Worm (Caenorhabditis elegans) whole organism, late embryonic: ENCODE data around the gene rps-4.

Source experiments
- C08G9.2 ChIP-seq: sonication (generic microtip); optimal IDR thresholded peaks from 2 replicates; lab custom pipeline; 2016; ENCODE audit warnings: mild to moderate bottlenecking, missing genetic modification characterization, moderate library complexity, missing compliant biosample characterization
- K02D7.2 ChIP-seq: sonication (generic microtip); optimal IDR thresholded peaks from 2 replicates; lab custom pipeline; 2017; ENCODE audit warnings: mild to moderate bottlenecking, missing genetic modification characterization, missing compliant biosample characterization
- K09A11.1 ChIP-seq: sonication (generic microtip); optimal IDR thresholded peaks from 2 replicates; lab custom pipeline; 2017; ENCODE audit warnings: antibody characterized with exemption, mild to moderate bottlenecking, missing genetic modification characterization, missing compliant biosample characterization; ENCODE audit not compliant: insufficient read depth
- T23F11.4 ChIP-seq: fragments of 200-800 bp; sonication (Bioruptor generic); optimal IDR thresholded peaks from 2 replicates; lab custom pipeline; 2018; ENCODE audit warnings: mild to moderate bottlenecking, missing genetic modification characterization, missing compliant biosample characterization
- Y22D7AL.16 ChIP-seq: sonication (generic microtip); optimal IDR thresholded peaks from 2 replicates; lab custom pipeline; 2016; ENCODE audit warnings: missing genetic modification characterization, missing compliant biosample characterization
- ahr-1 ChIP-seq: sonication (generic microtip); optimal IDR thresholded peaks from 2 replicates; lab custom pipeline; 2016; ENCODE audit warnings: missing genetic modification characterization, missing compliant biosample characterization
- ceh-14 ChIP-seq: sonication (generic microtip); optimal IDR thresholded peaks from 2 replicates; lab custom pipeline; 2016; ENCODE audit warnings: missing genotype, missing genetic modification characterization, missing compliant biosample characterization
- ceh-18 ChIP-seq: sonication (generic microtip); optimal IDR thresholded peaks from 2 replicates; lab custom pipeline; 2016; ENCODE audit warnings: missing genetic modification characterization, missing compliant biosample characterization
- ceh-19 ChIP-seq: fragments of 200-800 bp; sonication (Bioruptor generic); optimal IDR thresholded peaks from 2 replicates; lab custom pipeline; 2018; ENCODE audit warnings: mild to moderate bottlenecking, missing genetic modification characterization, missing compliant biosample characterization
- ceh-24 ChIP-seq: sonication (generic microtip); optimal IDR thresholded peaks from 2 replicates; lab custom pipeline; 2016; ENCODE audit warnings: mild to moderate bottlenecking, missing genetic modification characterization, missing compliant biosample characterization
- ceh-34 ChIP-seq: sonication (generic microtip); optimal IDR thresholded peaks from 2 replicates; lab custom pipeline; 2016; ENCODE audit warnings: mild to moderate bottlenecking, missing genetic modification characterization, missing compliant biosample characterization
- ceh-45 ChIP-seq: fragments of 200-800 bp; sonication (Bioruptor generic); IDR thresholded peaks from 2 replicates; pipeline ENCODE4 v1.3.6; 2022; ENCODE audit warnings: missing genetic modification reagents, missing genetic modification characterization, missing compliant biosample characterization
- ceh-48 ChIP-seq: sonication (generic microtip); optimal IDR thresholded peaks from 2 replicates; lab custom pipeline; 2016; ENCODE audit warnings: missing genetic modification characterization, inconsistent platforms, missing compliant biosample characterization
- ceh-6 ChIP-seq: fragments of 200-800 bp; sonication (Bioruptor generic); optimal IDR thresholded peaks from 2 replicates; lab custom pipeline; 2018; ENCODE audit warnings: mild to moderate bottlenecking, missing genetic modification characterization, missing compliant biosample characterization
- ceh-9 ChIP-seq: sonication (generic microtip); optimal IDR thresholded peaks from 2 replicates; lab custom pipeline; 2016; ENCODE audit warnings: mild to moderate bottlenecking, missing genetic modification characterization, inconsistent platforms, missing compliant biosample characterization
- dmd-4 ChIP-seq: sonication (generic microtip); optimal IDR thresholded peaks from 2 replicates; lab custom pipeline; 2016; ENCODE audit warnings: borderline replicate concordance, missing genetic modification characterization, missing compliant biosample characterization
- ets-4 ChIP-seq: sonication (generic microtip); optimal IDR thresholded peaks from 2 replicates; lab custom pipeline; 2016; ENCODE audit warnings: missing genetic modification characterization, missing compliant biosample characterization
- eyg-1 ChIP-seq: sonication (generic microtip); optimal IDR thresholded peaks from 2 replicates; lab custom pipeline; 2016; ENCODE audit warnings: missing genotype, missing genetic modification characterization, missing compliant biosample characterization
- fax-1 ChIP-seq: sonication (generic microtip); optimal IDR thresholded peaks from 2 replicates; lab custom pipeline; 2016; ENCODE audit warnings: missing genotype, missing genetic modification characterization, missing compliant biosample characterization
- gmeb-2 ChIP-seq: sonication (generic microtip); optimal IDR thresholded peaks from 2 replicates; lab custom pipeline; 2016; ENCODE audit warnings: missing genetic modification characterization, inconsistent platforms, missing compliant biosample characterization
- hlh-13 ChIP-seq: fragments of 200-800 bp; sonication (Bioruptor generic); optimal IDR thresholded peaks from 2 replicates; lab custom pipeline; 2018; ENCODE audit warnings: mild to moderate bottlenecking, missing genetic modification characterization, missing compliant biosample characterization
- hlh-6 ChIP-seq: sonication (generic microtip); optimal IDR thresholded peaks from 2 replicates; lab custom pipeline; 2016; ENCODE audit warnings: missing genotype, missing genetic modification characterization, missing compliant biosample characterization
- hlh-8 ChIP-seq: sonication (generic microtip); optimal IDR thresholded peaks from 2 replicates; lab custom pipeline; 2016; ENCODE audit warnings: missing genotype, missing genetic modification characterization, missing compliant biosample characterization
- lin-11 ChIP-seq: fragments of 200-800 bp; sonication (Bioruptor generic); optimal IDR thresholded peaks from 2 replicates; lab custom pipeline; 2018; ENCODE audit warnings: mild to moderate bottlenecking, missing genetic modification characterization, missing compliant biosample characterization
- madf-2 ChIP-seq: sonication (generic microtip); optimal IDR thresholded peaks from 2 replicates; lab custom pipeline; 2017; ENCODE audit warnings: missing genetic modification characterization, missing compliant biosample characterization
- mec-3 ChIP-seq: sonication (generic microtip); optimal IDR thresholded peaks from 2 replicates; lab custom pipeline; 2016; ENCODE audit warnings: borderline replicate concordance, missing genetic modification characterization, missing compliant biosample characterization
- nfya-1 ChIP-seq: sonication (generic microtip); optimal IDR thresholded peaks from 2 replicates; lab custom pipeline; 2017; ENCODE audit warnings: missing genetic modification characterization, mild to moderate bottlenecking, missing compliant biosample characterization, antibody characterized with exemption, moderate library complexity
- nhr-11 ChIP-seq: fragments of 150-350 bp; optimal IDR thresholded peaks from 2 replicates; lab custom pipeline; 2014; ENCODE audit warnings: missing biosample characterization, missing genetic modification characterization
- npax-4 ChIP-seq: sonication (generic microtip); optimal IDR thresholded peaks from 2 replicates; lab custom pipeline; 2016; ENCODE audit warnings: missing genetic modification characterization, missing compliant biosample characterization
- pax-1 ChIP-seq: fragments of 150-350 bp; optimal IDR thresholded peaks from 2 replicates; lab custom pipeline; 2014; ENCODE audit warnings: missing biosample characterization, missing genetic modification characterization
- pha-2 ChIP-seq: sonication (generic microtip); optimal IDR thresholded peaks from 2 replicates; lab custom pipeline; 2017; ENCODE audit warnings: mild to moderate bottlenecking, missing genetic modification characterization, missing compliant biosample characterization
- pha-4 ChIP-seq: fragments of 150-350 bp; optimal IDR thresholded peaks from 2 replicates; lab custom pipeline; 2018; ENCODE audit warnings: missing biosample characterization, missing genetic modification reagents, missing genetic modification characterization
- pros-1 ChIP-seq: fragments of 150-350 bp; optimal IDR thresholded peaks from 2 replicates; lab custom pipeline; 2014; ENCODE audit warnings: missing biosample characterization, missing genetic modification reagents, missing genetic modification characterization
- ref-2 ChIP-seq: sonication (generic microtip); optimal IDR thresholded peaks from 2 replicates; lab custom pipeline; 2016; ENCODE audit warnings: missing genetic modification characterization, missing compliant biosample characterization
- rnt-1 ChIP-seq: sonication (generic microtip); optimal IDR thresholded peaks from 2 replicates; lab custom pipeline; 2016; ENCODE audit warnings: missing genetic modification characterization, missing compliant biosample characterization
- sdc-2 ChIP-seq: sonication (generic microtip); optimal IDR thresholded peaks from 2 replicates; lab custom pipeline; 2016; ENCODE audit warnings: missing genotype, missing genetic modification characterization, missing compliant biosample characterization
- sox-2 ChIP-seq: fragments of 200-800 bp; sonication (Bioruptor generic); IDR thresholded peaks from 2 replicates; pipeline ENCODE4 v1.3.6; 2022; ENCODE audit warnings: missing genetic modification reagents, missing genetic modification characterization, missing compliant biosample characterization
- sox-4 ChIP-seq: sonication (generic microtip); optimal IDR thresholded peaks from 2 replicates; lab custom pipeline; 2017; ENCODE audit warnings: mild to moderate bottlenecking, missing genetic modification characterization, inconsistent platforms, missing compliant biosample characterization
- syd-9 ChIP-seq: sonication (generic microtip); optimal IDR thresholded peaks from 2 replicates; lab custom pipeline; 2016; ENCODE audit warnings: mild to moderate bottlenecking, missing genetic modification characterization, moderate library complexity, missing compliant biosample characterization
- tbx-2 ChIP-seq: sonication (generic microtip); optimal IDR thresholded peaks from 2 replicates; lab custom pipeline; 2016; ENCODE audit warnings: missing genetic modification characterization, missing compliant biosample characterization
- unc-3 ChIP-seq, 2 experiments: fragments of 200-800 bp in 1 of 2; sonication (Bioruptor generic) in 1 of 2; sonication (generic microtip) in 1 of 2; conservative IDR thresholded peaks in 1 of 2; optimal IDR thresholded peaks in 1 of 2; 2 replicates each; pipeline versions ENCODE4 v1.3.6 to Lab custom; 2016 to 2022; ENCODE audit warnings: missing compliant biosample characterization in 2 of 2, missing genetic modification characterization in 2 of 2, missing genetic modification reagents in 1 of 2
- unc-42 ChIP-seq: sonication (generic microtip); optimal IDR thresholded peaks from 2 replicates; lab custom pipeline; 2016; ENCODE audit warnings: missing genotype, missing genetic modification characterization, missing compliant biosample characterization
- unc-55 ChIP-seq: sonication (generic microtip); optimal IDR thresholded peaks from 2 replicates; lab custom pipeline; 2017; ENCODE audit warnings: missing biosample characterization, missing genetic modification reagents, missing genetic modification characterization
- zip-5 ChIP-seq: sonication (generic microtip); optimal IDR thresholded peaks from 2 replicates; lab custom pipeline; 2016; ENCODE audit warnings: missing genetic modification characterization, missing compliant biosample characterization

Gene rps-4

DNA sequence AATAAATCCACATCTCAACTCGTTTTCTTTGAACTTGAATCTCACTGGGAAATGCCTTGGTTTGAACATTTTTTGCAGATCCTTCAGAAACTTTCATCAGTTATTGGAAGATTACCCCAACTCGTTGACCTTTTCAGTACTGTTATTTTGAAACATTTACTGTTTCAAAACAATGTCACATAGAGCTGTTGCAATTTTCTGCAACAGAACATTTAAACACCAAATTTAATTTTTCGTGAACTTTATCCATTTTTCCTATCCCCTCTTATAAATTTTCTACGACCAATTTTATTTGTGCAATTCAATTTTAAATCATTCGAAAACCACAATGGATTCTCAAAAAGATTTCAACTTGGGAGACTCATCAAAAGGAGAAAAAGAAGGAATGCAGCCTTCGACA lies 23.4 kb upstream of the rps-4 start, which contains the start of gene ZC477.2:
TSS of gene ZC477.2 (plus strand) at position 301 of the 400 bp plus-strand sequence.
- no peak for TF ChIP-seq ahr-1 (tag; lab: Kevin White, UChicago)
- TF ChIP-seq lin-11 (tag; lab: Kevin White, UChicago): no peak
- TF ChIP-seq hlh-8 (tag; lab: Kevin White, UChicago): no peak
- TF ChIP-seq madf-2 (tag; lab: Kevin White, UChicago): no peak
- TF ChIP-seq tbx-2 (tag; lab: Kevin White, UChicago): no peak
- TF ChIP-seq sox-2 (GFP tag; lab: Robert Waterston, UW): no peak
- no peak for TF ChIP-seq npax-4 (tag; lab: Kevin White, UChicago)
- no peak for TF ChIP-seq ceh-9 (tag; lab: Kevin White, UChicago)
- no peak for TF ChIP-seq eyg-1

DNA sequence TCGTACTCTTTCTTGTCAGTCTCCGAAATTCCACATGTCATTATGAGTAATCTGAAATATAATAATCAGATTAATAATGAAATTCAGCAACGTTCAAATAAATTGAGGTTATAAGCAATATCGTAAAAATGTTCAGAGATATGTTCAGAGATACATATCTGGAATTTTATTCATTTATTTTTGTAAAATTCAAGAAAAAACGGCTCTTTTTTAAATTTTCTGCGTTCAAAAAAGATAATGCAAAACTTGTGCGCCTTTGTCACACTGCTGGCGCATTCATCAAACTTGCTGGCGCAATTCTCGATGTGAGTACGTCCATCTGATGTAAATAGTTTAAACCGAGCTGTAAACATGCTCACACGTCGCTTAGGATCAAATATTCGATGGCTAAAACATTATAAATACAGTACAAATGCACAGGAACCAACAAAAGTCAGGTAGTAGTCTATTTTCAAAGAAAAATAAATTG lies 18.8 kb upstream of the rps-4 start, which contains the start of the genes rde-8 and ZC477.3:
TSS of gene rde-8 (minus strand) at position 51 of the 469 bp plus-strand sequence.
TSS of gene ZC477.3 (plus strand) at position 282 of the 469 bp plus-strand sequence.
- TF ChIP-seq ceh-6 (GFP tag; lab: Kevin White, UChicago): no peak
- TF ChIP-seq dmd-4 (tag; lab: Kevin White, UChicago): no peak
- peak; percentile 16 for TF ChIP-seq unc-42
- TF ChIP-seq gmeb-2 (tag; lab: Kevin White, UChicago): no peak
- TF ChIP-seq hlh-6 (tag; lab: Kevin White, UChicago): no peak
- TF ChIP-seq nfya-1 (tag; lab: Kevin White, UChicago): peak; percentile 37
- TF ChIP-seq pha-4 (tag; lab: Kevin White, UChicago): no peak
- no peak for TF ChIP-seq ceh-19

DNA sequence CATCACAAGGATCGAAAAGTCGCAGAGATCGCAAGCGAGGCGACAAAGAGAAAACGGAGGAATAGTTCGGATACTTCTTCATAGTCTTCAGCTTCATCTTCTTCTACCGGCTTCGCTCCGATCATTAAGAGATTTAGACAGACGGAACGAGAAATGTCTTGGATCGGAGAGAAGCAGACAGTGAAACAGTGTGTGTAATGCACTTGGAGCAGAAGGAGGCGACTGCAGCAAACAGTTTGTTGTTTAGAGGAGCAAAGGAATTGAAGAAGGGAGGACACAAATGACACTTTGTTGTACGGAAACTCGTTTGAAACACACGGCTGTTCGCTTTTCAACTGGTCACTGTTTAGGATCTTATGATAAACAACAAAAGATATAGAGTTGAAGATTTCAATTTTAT lies 14.9 kb upstream of the rps-4 start:
- peak; percentile 56 for TF ChIP-seq ceh-34
- TF ChIP-seq Y22D7AL.16 (tag; lab: Kevin White, UChicago): no peak
- no peak for TF ChIP-seq pha-2
- no peak for TF ChIP-seq nhr-11
- no peak for TF ChIP-seq madf-2 (tag; lab: Kevin White, UChicago)
- TF ChIP-seq gmeb-2 (tag; lab: Kevin White, UChicago): no peak
- peak; percentile 21 for TF ChIP-seq unc-55 (GFP tag; lab: Kevin White, UChicago)
- no peak for TF ChIP-seq syd-9
- TF ChIP-seq tbx-2 (tag; lab: Kevin White, UChicago): peak; percentile 24
- TF ChIP-seq nfya-1 (tag; lab: Kevin White, UChicago): peak; percentile 51
- no peak for TF ChIP-seq ceh-24 (tag; lab: Kevin White, UChicago)
- TF ChIP-seq ceh-18 (tag; lab: Kevin White, UChicago): peak; percentile 46
- no peak for TF ChIP-seq fax-1 (tag; lab: Kevin White, UChicago)

DNA sequence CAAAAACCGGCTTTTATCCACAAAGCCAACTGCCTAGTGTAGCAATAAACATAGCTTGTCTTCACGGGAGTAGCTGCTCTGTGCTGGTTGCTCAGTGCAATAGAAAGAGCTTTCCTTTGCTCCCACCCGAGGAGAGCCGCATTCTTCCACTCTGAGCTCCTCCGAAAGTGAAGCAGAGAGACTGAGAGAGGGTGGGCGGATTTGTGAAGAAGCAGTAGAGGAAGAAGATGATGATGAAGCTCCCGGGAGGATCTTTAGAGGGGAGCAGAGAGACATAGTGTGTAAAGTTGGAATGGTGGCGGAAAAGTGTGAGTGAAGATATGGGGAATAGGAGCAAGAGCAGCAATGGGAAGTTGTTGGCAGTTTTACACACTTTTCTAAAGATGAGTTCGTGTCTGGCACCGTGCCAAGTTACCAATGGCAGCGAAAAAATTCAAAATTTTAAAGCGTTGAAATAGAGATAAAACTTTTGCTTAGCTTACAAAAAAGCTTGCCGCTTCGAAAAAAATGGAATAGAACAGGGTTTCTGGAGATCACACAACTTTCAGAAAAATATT lies 14.1 kb upstream of the rps-4 start, which contains the start of gene ZC477.4:
TSS of gene ZC477.4 (minus strand) at position 276 of the 557 bp plus-strand sequence.
- TF ChIP-seq sox-2 (GFP tag; lab: Robert Waterston, UW) (no peak), rnt-1 (tag; lab: Kevin White, UChicago) (peak; percentile 77), ceh-9 (tag; lab: Kevin White, UChicago) (no peak), ets-4 (no peak), ceh-14 (tag; lab: Kevin White, UChicago) (peak; percentile 7), K02D7.2 (tag; lab: Kevin White, UChicago) (no peak), ceh-45 (GFP tag; lab: Robert Waterston, UW) (no peak), zip-5 (tag; lab: Kevin White, UChicago) (no peak), K09A11.1 (tag; lab: Kevin White, UChicago) (no peak), C08G9.2 (no peak), pros-1 (tag; lab: Kevin White, UChicago) (no peak), unc-55 (GFP tag; lab: Kevin White, UChicago) (peak; percentile 72), mec-3 (tag; lab: Kevin White, UChicago) (no peak), hlh-13 (GFP tag; lab: Kevin White, UChicago) (no peak), sdc-2 (tag; lab: Kevin White, UChicago) (no peak), unc-3 (GFP tag; conservative IDR thresholded peaks at IDR 0.05; lab: Robert Waterston, UW) (no peak; the same call in 1 of the 2 replicates), unc-3 (tag; optimal IDR thresholded peaks at IDR 0.05; lab: Kevin White, UChicago) (no peak), T23F11.4 (GFP tag; lab: Kevin White, UChicago) (no peak), sox-4 (tag; lab: Kevin White, UChicago) (no peak), hlh-6 (tag; lab: Kevin White, UChicago) (peak; percentile 55), tbx-2 (tag; lab: Kevin White, UChicago) (peak; percentile 65), ahr-1 (tag; lab: Kevin White, UChicago) (no peak), eyg-1 (no peak), pha-2 (no peak), ref-2 (no peak), pax-1 (tag; lab: Kevin White, UChicago) (no peak), ceh-48 (tag; lab: Kevin White, UChicago) (no peak), unc-42 (peak; percentile 4)
